Fruit fly (Drosophila melanogaster): Measurements from ENCODE around the gene CG18585.

CG18585 gene

DNA sequence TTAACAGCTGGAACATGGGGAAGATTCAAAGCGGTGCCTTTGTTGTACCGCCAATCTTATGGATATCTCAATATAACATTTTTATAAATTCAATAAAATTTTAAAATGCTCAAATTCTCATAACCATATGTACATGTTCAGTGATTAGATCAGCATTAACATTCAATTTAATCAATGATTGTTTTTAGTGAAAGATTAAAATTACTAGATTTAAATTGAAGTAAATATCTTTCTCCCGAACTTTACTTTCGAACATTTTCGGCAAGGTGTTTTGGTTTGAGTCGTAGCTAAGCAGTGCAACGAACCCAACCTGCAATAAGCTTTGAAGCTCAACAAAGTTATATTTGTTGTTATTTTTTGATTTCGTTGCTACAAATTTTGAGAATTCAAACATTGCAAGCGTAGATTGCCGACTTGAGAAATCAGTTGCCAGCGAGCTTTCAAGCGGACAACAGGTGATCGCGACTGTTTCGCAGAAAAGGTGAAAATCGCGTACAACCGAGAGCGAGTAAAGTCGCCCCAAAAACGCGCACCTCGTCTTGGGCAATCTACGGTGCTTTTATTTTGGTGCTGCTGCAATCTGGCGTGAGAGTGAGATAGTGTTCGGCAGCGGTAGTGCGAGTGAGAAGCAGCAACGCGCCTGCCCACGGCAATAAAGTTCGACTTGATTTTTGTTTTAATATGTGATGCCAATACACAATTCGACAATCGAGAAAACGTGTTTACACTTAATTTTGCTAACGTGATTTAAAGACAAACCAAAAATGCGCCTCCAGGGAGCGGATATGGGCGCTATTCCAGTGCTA, 11.7 kb upstream of the CG18585 start, which contains the start of gene Tep3 (continued):
- TF ChIP-seq CG6254 (GFP tag; optimal IDR thresholded peaks at IDR 0.05), result no peak
- no peak for TF ChIP-seq CG2129 (GFP tag; IDR thresholded peaks at IDR 0.05; ENCODE audit: partially characterized antibody)
- TF ChIP-seq Hr3 (GFP tag; optimal IDR thresholded peaks at IDR 0.05), result no peak
- peak; percentile 7 for TF ChIP-seq CG18619 (GFP tag; optimal IDR thresholded peaks at IDR 0.05)
- no peak for TF ChIP-seq Dp (GFP tag; optimal IDR thresholded peaks at IDR 0.05)
- TF ChIP-seq lbe (GFP tag; optimal IDR thresholded peaks at IDR 0.05), result peak; percentile 13
- TF ChIP-seq run (tag; optimal IDR thresholded peaks at IDR 0.05), result no peak
- TF ChIP-seq danr (GFP tag; IDR thresholded peaks at IDR 0.05), result no peak
- no peak for TF ChIP-seq Mes4 (GFP tag; optimal IDR thresholded peaks at IDR 0.05)
- TF ChIP-seq fu2 (GFP tag; optimal IDR thresholded peaks at IDR 0.05), result no peak
- TF ChIP-seq seq (GFP tag; IDR thresholded peaks at IDR 0.05), result no peak
- TF ChIP-seq z (GFP tag; IDR thresholded peaks at IDR 0.05), result no peak
- TF ChIP-seq sens-2 (GFP tag; IDR thresholded peaks at IDR 0.05), result no peak
- peak; percentile 53 for TF ChIP-seq gem (tag; optimal IDR thresholded peaks at IDR 0.05)
- TF ChIP-seq E2f1 (GFP tag; IDR thresholded peaks at IDR 0.05), result no peak
- TF ChIP-seq CG3838 (GFP tag; optimal IDR thresholded peaks at IDR 0.05), result no peak
- no peak for TF ChIP-seq ken (GFP tag; IDR thresholded peaks at IDR 0.05)
- no peak for TF ChIP-seq trem (tag; optimal IDR thresholded peaks at IDR 0.05)
- TF ChIP-seq Gsc (GFP tag; IDR thresholded peaks at IDR 0.05), result no peak
- TF ChIP-seq CG30020 (tag; optimal IDR thresholded peaks at IDR 0.05), result no peak
- no peak for TF ChIP-seq h (optimal IDR thresholded peaks at IDR 0.05)
- no peak for TF ChIP-seq CG2116 (GFP tag; optimal IDR thresholded peaks at IDR 0.05)
- no peak for TF ChIP-seq tll (GFP tag; optimal IDR thresholded peaks at IDR 0.05)
- TF ChIP-seq maf-S (GFP tag; optimal IDR thresholded peaks at IDR 0.05), result peak; percentile 10
- no peak for TF ChIP-seq CG7987 (GFP tag; optimal IDR thresholded peaks at IDR 0.05)
- no peak for TF ChIP-seq CG6854 (GFP tag; optimal IDR thresholded peaks at IDR 0.05)
- TF ChIP-seq C15 (GFP tag; IDR thresholded peaks at IDR 0.05), result no peak
- TF ChIP-seq CG31441 (GFP tag; IDR thresholded peaks at IDR 0.05), result no peak; the same call in 1 of the 2 replicates
- TF ChIP-seq aop (GFP tag; IDR thresholded peaks at IDR 0.05), result no peak
- peak; percentile 33; the same call in 1 of the 3 replicates for TF ChIP-seq dysf (GFP tag; IDR thresholded peaks at IDR 0.05)
- TF ChIP-seq CG7839 (tag; optimal IDR thresholded peaks at IDR 0.05), result peak; percentile 48
- TF ChIP-seq lab (GFP tag; optimal IDR thresholded peaks at IDR 0.05), result peak; percentile 36
- TF ChIP-seq Elba2 (GFP tag; optimal IDR thresholded peaks at IDR 0.05), result no peak
- no peak for TF ChIP-seq rib (GFP tag; IDR thresholded peaks at IDR 0.05)
- TF ChIP-seq fd64A (GFP tag; optimal IDR thresholded peaks at IDR 0.05), result no peak
- TF ChIP-seq Bgb (GFP tag; IDR thresholded peaks at IDR 0.05; ENCODE audit: partially characterized antibody), result peak; percentile 32; the same call in 1 of the 2 replicates
- TF ChIP-seq CG17385 (GFP tag; optimal IDR thresholded peaks at IDR 0.05), result no peak
- TF ChIP-seq CG9932 (GFP tag; IDR thresholded peaks at IDR 0.05), result peak; percentile 62
- no peak for TF ChIP-seq ttk (GFP tag; IDR thresholded peaks at IDR 0.05)
- no peak for TF ChIP-seq CG10267 (tag; optimal IDR thresholded peaks at IDR 0.05)
- no peak for TF ChIP-seq CG10565 (GFP tag; optimal IDR thresholded peaks at IDR 0.05)
- peak; percentile 56 for TF ChIP-seq Sox102F (GFP tag; optimal IDR thresholded peaks at IDR 0.05)
- TF ChIP-seq Scr (GFP tag; IDR thresholded peaks at IDR 0.05; ENCODE audit: partially characterized antibody), result no peak
- no peak for TF ChIP-seq stc (GFP tag; IDR thresholded peaks at IDR 0.05)
- TF ChIP-seq CoRest (tag; optimal IDR thresholded peaks at IDR 0.05), result peak; percentile 37
- TF ChIP-seq tna (GFP tag; IDR thresholded peaks at IDR 0.05; ENCODE audit: partially characterized antibody), result no peak
- TF ChIP-seq chinmo (GFP tag; IDR thresholded peaks at IDR 0.05; ENCODE audit: partially characterized antibody), result peak; percentile 95
- TF ChIP-seq CG7963 (GFP tag; IDR thresholded peaks at IDR 0.05; ENCODE audit: partially characterized antibody), result 0 out of 3 replicates have a peak, but pooled peaks have one; percentile 19
- peak; percentile 33 for TF ChIP-seq CG15514 (GFP tag; optimal IDR thresholded peaks at IDR 0.05)

Data from whole organism, embryonic.